Fruit fly (Drosophila melanogaster) whole organism, wandering third instar larva: ENCODE measurements around the gene COX5BL.

Experiments
- Abd-B ChIP-seq: fragments of >200 bp; optimal IDR thresholded peaks from 2 replicates; lab custom pipeline; 2017; ENCODE audit warnings: missing biosample characterization, missing genetic modification characterization
- CG32264 ChIP-seq: fragments of 200-800 bp; sonication (Bioruptor generic); optimal IDR thresholded peaks from 2 replicates; lab custom pipeline; 2016; ENCODE audit warnings: missing biosample characterization, missing genetic modification characterization
- CG9705 ChIP-seq: fragments of 200-800 bp; sonication (Bioruptor generic); optimal IDR thresholded peaks from 2 replicates; lab custom pipeline; 2018; ENCODE audit warnings: missing biosample characterization, mild to moderate bottlenecking, missing genetic modification characterization
- CrebA ChIP-seq: fragments of 200-800 bp; sonication (Bioruptor generic); optimal IDR thresholded peaks from 2 replicates; lab custom pipeline; 2016; ENCODE audit warnings: missing biosample characterization, mild to moderate bottlenecking, missing genetic modification characterization, borderline replicate concordance
- Dfd ChIP-seq: fragments of >200 bp; optimal IDR thresholded peaks from 2 replicates; lab custom pipeline; 2017; ENCODE audit warnings: missing biosample characterization, missing genetic modification characterization
- Dif ChIP-seq: fragments of 200-275, 200-300 bp; sonication (Bioruptor generic); optimal IDR thresholded peaks from 2 replicates; lab custom pipeline; 2018; ENCODE audit warnings: missing biosample characterization, missing genetic modification characterization; ENCODE audit not compliant: partially characterized antibody
- GATAd ChIP-seq: sonication (Bioruptor generic); optimal IDR thresholded peaks from 2 replicates; lab custom pipeline; 2016; ENCODE audit warnings: missing biosample characterization, missing genetic modification characterization
- HLH106 ChIP-seq: fragments of 200-800 bp; optimal IDR thresholded peaks from 3 replicates; lab custom pipeline; 2019; ENCODE audit warnings: missing biosample characterization, mild to moderate bottlenecking, missing genetic modification characterization, moderate library complexity
- Hnf4 ChIP-seq: fragments of 200-800 bp; sonication (Bioruptor generic); optimal IDR thresholded peaks from 2 replicates; lab custom pipeline; 2016; ENCODE audit warnings: missing biosample characterization, mild to moderate bottlenecking, missing genetic modification characterization
- Hr78 ChIP-seq: fragments of >200 bp; optimal IDR thresholded peaks from 2 replicates; lab custom pipeline; 2017; ENCODE audit warnings: missing biosample characterization, missing genetic modification characterization
- Hr83 ChIP-seq: fragments of 200-300 bp; sonication (Bioruptor generic); optimal IDR thresholded peaks from 2 replicates; lab custom pipeline; 2016; ENCODE audit warnings: missing biosample characterization, mild to moderate bottlenecking, missing genetic modification characterization, moderate library complexity; ENCODE audit not compliant: poor library complexity, severe bottlenecking
- Jra ChIP-seq: sonication (Bioruptor generic); optimal IDR thresholded peaks from 2 replicates; lab custom pipeline; 2016; ENCODE audit warnings: missing biosample characterization, missing genetic modification characterization
- Mio ChIP-seq: sonication (Bioruptor generic); optimal IDR thresholded peaks from 2 replicates; lab custom pipeline; 2016; ENCODE audit warnings: missing biosample characterization, missing genetic modification characterization
- Myc ChIP-seq: fragments of >200 bp; optimal IDR thresholded peaks from 2 replicates; lab custom pipeline; 2017
- N ChIP-seq: fragments of >200 bp; optimal IDR thresholded peaks from 2 replicates; lab custom pipeline; 2018; ENCODE audit warnings: missing biosample characterization, missing external identifiers, missing genetic modification characterization
- OdsH ChIP-seq: fragments of 200-800 bp; sonication (Bioruptor generic); optimal IDR thresholded peaks from 2 replicates; lab custom pipeline; 2016; ENCODE audit warnings: missing biosample characterization, mild to moderate bottlenecking, missing genetic modification characterization
- Rel ChIP-seq, 2 experiments: fragments of 200-800 bp; sonication (Bioruptor generic) in 1 of 2; optimal IDR thresholded peaks; 2 replicates in 1 of 2; 3 replicates in 1 of 2; lab custom pipeline; 2016 to 2019; ENCODE audit warnings: mild to moderate bottlenecking in 2 of 2, missing biosample characterization in 2 of 2, missing genetic modification characterization in 2 of 2, moderate library complexity in 1 of 2
- Sp1 ChIP-seq: fragments of 200-800 bp; sonication (Bioruptor generic); optimal IDR thresholded peaks from 3 replicates; lab custom pipeline; 2019; ENCODE audit warnings: missing biosample characterization, mild to moderate bottlenecking, missing genetic modification characterization, moderate library complexity
- Vsx2 ChIP-seq: fragments of 200-300, 225-300 bp; sonication (Bioruptor generic); optimal IDR thresholded peaks from 2 replicates; lab custom pipeline; 2018; ENCODE audit warnings: missing biosample characterization, missing genetic modification characterization; ENCODE audit not compliant: partially characterized antibody
- br ChIP-seq: fragments of 200-800 bp; sonication (Bioruptor generic); optimal IDR thresholded peaks from 2 replicates; lab custom pipeline; 2016; ENCODE audit warnings: missing biosample characterization, missing genetic modification characterization
- brk ChIP-seq: fragments of 200-800 bp; sonication (Bioruptor generic); optimal IDR thresholded peaks from 2 replicates; lab custom pipeline; 2016; ENCODE audit warnings: missing biosample characterization, mild to moderate bottlenecking, missing genetic modification characterization
- dl ChIP-seq, 2 experiments: fragments of 175-275, 200-275 bp in 1 of 2; fragments of 200-275 bp in 1 of 2; sonication (Bioruptor generic); optimal IDR thresholded peaks; lab custom pipeline; 2018; ENCODE audit warnings: mild to moderate bottlenecking in 2 of 2, missing biosample characterization in 2 of 2, missing genetic modification characterization in 2 of 2, moderate library complexity in 2 of 2; ENCODE audit not compliant: partially characterized antibody in 2 of 2, insufficient read depth in 1 of 2
- dmrt93B ChIP-seq: fragments of 200-800 bp; sonication (Bioruptor generic); optimal IDR thresholded peaks from 2 replicates; lab custom pipeline; 2018; ENCODE audit warnings: missing biosample characterization, mild to moderate bottlenecking, missing genetic modification characterization
- dsf ChIP-seq: sonication (Bioruptor generic); optimal IDR thresholded peaks from 2 replicates; lab custom pipeline; 2016; ENCODE audit warnings: missing biosample characterization, missing genetic modification characterization, borderline replicate concordance
- ey ChIP-seq: fragments of 200-800 bp; sonication (Bioruptor generic); optimal IDR thresholded peaks from 2 replicates; lab custom pipeline; 2016; ENCODE audit warnings: missing biosample characterization, missing genetic modification characterization
- foxo ChIP-seq, 2 experiments: fragments of 200-800 bp; sonication (Bioruptor generic); optimal IDR thresholded peaks; 2 replicates in 1 of 2; 3 replicates in 1 of 2; lab custom pipeline; 2016 to 2017; ENCODE audit warnings: missing biosample characterization in 2 of 2, missing genetic modification characterization in 2 of 2
- fru ChIP-seq: fragments of 200-800 bp; sonication (Bioruptor generic); optimal IDR thresholded peaks from 3 replicates; lab custom pipeline; 2016; ENCODE audit warnings: missing biosample characterization, mild to moderate bottlenecking, missing genetic modification characterization
- h ChIP-seq: fragments of 200-800 bp; sonication (Bioruptor generic); optimal IDR thresholded peaks from 3 replicates; lab custom pipeline; 2016; ENCODE audit warnings: missing biosample characterization, mild to moderate bottlenecking, missing genetic modification characterization
- jim ChIP-seq: fragments of 175-275, 200-325 bp; sonication (Bioruptor generic); optimal IDR thresholded peaks from 2 replicates; lab custom pipeline; 2016; ENCODE audit warnings: missing biosample characterization, mild to moderate bottlenecking, missing genetic modification characterization
- lola ChIP-seq: fragments of >200 bp; optimal IDR thresholded peaks from 2 replicates; lab custom pipeline; 2017; ENCODE audit warnings: missing biosample characterization, missing genetic modification characterization
- pan ChIP-seq: fragments of >200 bp; optimal IDR thresholded peaks from 2 replicates; lab custom pipeline; 2017
- psq ChIP-seq: fragments of 200-800 bp; sonication (Bioruptor generic); optimal IDR thresholded peaks from 3 replicates; lab custom pipeline; 2017; ENCODE audit warnings: missing biosample characterization, mild to moderate bottlenecking, missing genetic modification characterization, moderate library complexity
- rgr ChIP-seq: fragments of 200-800 bp; sonication (Bioruptor generic); optimal IDR thresholded peaks from 3 replicates; lab custom pipeline; 2016; ENCODE audit warnings: missing biosample characterization, mild to moderate bottlenecking, missing genetic modification characterization
- sage ChIP-seq: fragments of 200-800 bp; sonication (Bioruptor generic); optimal IDR thresholded peaks from 2 replicates; lab custom pipeline; 2016; ENCODE audit warnings: missing biosample characterization, mild to moderate bottlenecking, missing genetic modification characterization
- sv ChIP-seq: fragments of 200-800 bp; sonication (Bioruptor generic); optimal IDR thresholded peaks from 3 replicates; lab custom pipeline; 2016; ENCODE audit warnings: missing biosample characterization, missing genetic modification characterization
- tai ChIP-seq: sonication (Bioruptor generic); optimal IDR thresholded peaks from 2 replicates; lab custom pipeline; 2016; ENCODE audit warnings: missing biosample characterization, missing genetic modification characterization
- usp ChIP-seq: fragments of >200 bp; optimal IDR thresholded peaks from 2 replicates; lab custom pipeline; 2017; ENCODE audit warnings: missing biosample characterization, missing genetic modification characterization
- woc ChIP-seq: sonication (Bioruptor generic); optimal IDR thresholded peaks from 2 replicates; lab custom pipeline; 2016; ENCODE audit warnings: missing biosample characterization, mild to moderate bottlenecking, missing genetic modification characterization

COX5BL gene

dm6 chr2L:6595027-6595426, 35.8 kb downstream of the COX5BL start:
- no peak for TF ChIP-seq rgr (GFP tag; lab: Kevin White, UChicago)
- TF ChIP-seq Mio, result no peak
- no peak for TF ChIP-seq CG9705
- no peak for TF ChIP-seq pan (lab: Kevin White, UChicago)
- TF ChIP-seq Hr78 (GFP tag; lab: Kevin White, UChicago), result no peak
- no peak for TF ChIP-seq dl (GFP tag; optimal IDR thresholded peaks at IDR 0.05; lab: Kevin White, UChicago; ENCODE audit: insufficient read depth in 1 of 2, partially characterized antibody in 2 of 2)
- no peak for TF ChIP-seq Jra (GFP tag; lab: Kevin White, UChicago)
- no peak for TF ChIP-seq woc (GFP tag; lab: Kevin White, UChicago)
- TF ChIP-seq br (GFP tag; lab: Kevin White, UChicago), result no peak
- no peak for TF ChIP-seq Sp1 (GFP tag; lab: Kevin White, UChicago)
- TF ChIP-seq, all 38 proteins: peak for 0

- TF ChIP-seq h (peak; percentile 63), HLH106 (tag; lab: Kevin White, UChicago) (peak; percentile 73), CrebA (GFP tag; lab: Kevin White, UChicago) (no peak), woc (GFP tag; lab: Kevin White, UChicago) (no peak), br (GFP tag; lab: Kevin White, UChicago) (peak; percentile 70), tai (peak; percentile 61), jim (no peak), fru (GFP tag; lab: Kevin White, UChicago) (peak; percentile 77), Jra (GFP tag; lab: Kevin White, UChicago) (no peak), dsf (GFP tag; lab: Kevin White, UChicago) (no peak), Vsx2 (GFP tag; lab: Kevin White, UChicago) (peak; percentile 5), psq (GFP tag; lab: Kevin White, UChicago) (peak; percentile 48), GATAd (no peak), Mio (no peak), brk (GFP tag; lab: Kevin White, UChicago) (no peak), foxo (GFP tag; optimal IDR thresholded peaks at IDR 0.05; lab: Kevin White, UChicago) (peak in 1 of 2 experiments; percentile 70), ey (peak; percentile 64), pan (lab: Kevin White, UChicago) (no peak), N (GFP tag; lab: Kevin White, UChicago) (no peak), usp (no peak), rgr (GFP tag; lab: Kevin White, UChicago) (peak; percentile 61), Dif (peak; percentile 56), CG9705 (no peak), Hr78 (GFP tag; lab: Kevin White, UChicago) (no peak), Rel (GFP tag; optimal IDR thresholded peaks at IDR 0.05; lab: Kevin White, UChicago) (no peak), Rel (tag; optimal IDR thresholded peaks at IDR 0.05; lab: Kevin White, UChicago) (no peak), dmrt93B (GFP tag; lab: Kevin White, UChicago) (peak; percentile 37), Dfd (GFP tag; lab: Kevin White, UChicago) (no peak), sv (GFP tag; lab: Kevin White, UChicago) (peak; percentile 91), OdsH (peak; percentile 48), Abd-B (GFP tag; lab: Kevin White, UChicago) (no peak), lola (GFP tag; lab: Kevin White, UChicago) (no peak), Hnf4 (GFP tag; lab: Kevin White, UChicago) (peak; percentile 39), Sp1 (GFP tag; lab: Kevin White, UChicago) (peak; percentile 62), dl (GFP tag; optimal IDR thresholded peaks at IDR 0.05; lab: Kevin White, UChicago; ENCODE audit: insufficient read depth in 1 of 2, partially characterized antibody in 2 of 2) (peak in 1 of 2 experiments; percentile 9), Myc (lab: Kevin White, UChicago) (no peak), sage (GFP tag; lab: Kevin White, UChicago) (no peak), Hr83 (GFP tag; lab: Kevin White, UChicago) (no peak), CG32264 (no peak)
Measured at dm6 chr2L:6601018-6601505, 41.8 kb downstream of the COX5BL start, which contains the start of gene Dpp10. Gene Dpp10 (minus strand): TSS chr2L:6601068.
